Worm (Caenorhabditis elegans): ENCODE results near the gene C10F3.7.

- TF ChIP-seq lin-15B (tag; optimal IDR thresholded peaks at IDR 0.05) (no peak), ama-1 (optimal IDR thresholded peaks at IDR 0.05) (no peak), ceh-28 (tag; optimal IDR thresholded peaks at IDR 0.05) (no peak), nhr-11 (tag; optimal IDR thresholded peaks at IDR 0.05) (no peak), hif-1 (tag; optimal IDR thresholded peaks at IDR 0.05) (no peak), lir-3 (tag; optimal IDR thresholded peaks at IDR 0.05) (no peak), mep-1 (tag; optimal IDR thresholded peaks at IDR 0.05) (no peak)
These were observed 31.0 kb downstream of the C10F3.7 start for ce11 chrV:5955627-5956026.

Data from whole organism, L4 larva.